Fruit fly (Drosophila melanogaster) whole organism, embryonic: Measurements from ENCODE around the gene Lamtor4.

Source experiments
- Atf3 ChIP-seq: fragments of 200-800 bp; sonication (Bioruptor generic); optimal IDR thresholded peaks from 3 replicates; lab custom pipeline; 2016; ENCODE audit warnings: missing biosample characterization, missing genetic modification characterization
- Bgb ChIP-seq: fragments of 200-800 bp; sonication (Bioruptor generic); IDR thresholded peaks from 2 replicates; pipeline ENCODE4 v1.3.6; 2022; ENCODE audit warnings: missing biosample characterization, missing genetic modification characterization; ENCODE audit not compliant: partially characterized antibody
- CG10543 ChIP-seq: fragments of 200-800 bp; sonication (Bioruptor generic); optimal IDR thresholded peaks from 3 replicates; lab custom pipeline; 2017; ENCODE audit warnings: missing biosample characterization, mild to moderate bottlenecking, missing genetic modification characterization, moderate library complexity
- CG12219 ChIP-seq: fragments of 200-800 bp; sonication (Bioruptor generic); optimal IDR thresholded peaks from 3 replicates; lab custom pipeline; 2018; ENCODE audit warnings: missing biosample characterization, mild to moderate bottlenecking, missing genetic modification characterization
- CG1233 ChIP-seq: fragments of 200-800 bp; sonication (Bioruptor generic); optimal IDR thresholded peaks from 4 replicates; lab custom pipeline; 2018; ENCODE audit warnings: missing biosample characterization, mild to moderate bottlenecking, missing genetic modification characterization
- CG13123 ChIP-seq: fragments of 200-800 bp; sonication (Bioruptor generic); optimal IDR thresholded peaks from 2 replicates; lab custom pipeline; 2016; ENCODE audit warnings: missing biosample characterization, missing genetic modification characterization
- CG13894 ChIP-seq: fragments of 200-800 bp; sonication (Bioruptor generic); optimal IDR thresholded peaks from 3 replicates; lab custom pipeline; 2018; ENCODE audit warnings: missing biosample characterization, mild to moderate bottlenecking, missing genetic modification characterization, moderate library complexity
- CG14965 ChIP-seq: fragments of 200-800 bp; sonication (Bioruptor generic); optimal IDR thresholded peaks from 2 replicates; lab custom pipeline; 2016; ENCODE audit warnings: missing biosample characterization, missing genetic modification characterization, borderline replicate concordance
- CG15514 ChIP-seq: fragments of 200-800 bp; sonication (Bioruptor generic); optimal IDR thresholded peaks from 3 replicates; lab custom pipeline; 2017; ENCODE audit warnings: missing biosample characterization, missing genetic modification characterization, mild to moderate bottlenecking, moderate library complexity, missing genetic modification reagents
- CG15696 ChIP-seq: fragments of 200-800 bp; sonication (Bioruptor generic); optimal IDR thresholded peaks from 2 replicates; lab custom pipeline; 2019; ENCODE audit warnings: missing biosample characterization, mild to moderate bottlenecking, missing genetic modification characterization, moderate library complexity
- CG1603 ChIP-seq: fragments of 200-800 bp; sonication (Bioruptor generic); optimal IDR thresholded peaks from 2 replicates; lab custom pipeline; 2019; ENCODE audit warnings: missing biosample characterization, mild to moderate bottlenecking, missing genetic modification characterization, moderate library complexity
- CG17385 ChIP-seq: fragments of 200-800 bp; sonication (Bioruptor generic); optimal IDR thresholded peaks from 3 replicates; lab custom pipeline; 2018; ENCODE audit warnings: missing biosample characterization, mild to moderate bottlenecking, missing genetic modification characterization
- CG18262 ChIP-seq: fragments of 200-800 bp; optimal IDR thresholded peaks from 3 replicates; lab custom pipeline; 2019; ENCODE audit warnings: missing biosample characterization, mild to moderate bottlenecking, missing genetic modification characterization, moderate library complexity
- CG2712 ChIP-seq: fragments of 200-800 bp; optimal IDR thresholded peaks from 3 replicates; lab custom pipeline; 2019; ENCODE audit warnings: missing biosample characterization, mild to moderate bottlenecking, missing genetic modification characterization, moderate library complexity
- CG31224 ChIP-seq: fragments of 200-800 bp; sonication (Bioruptor generic); IDR thresholded peaks from 2 replicates; pipeline ENCODE4 v1.3.6; 2022; ENCODE audit warnings: missing biosample characterization, missing genetic modification characterization
- CG3281 ChIP-seq: fragments of 200-800 bp; sonication (Bioruptor generic); optimal IDR thresholded peaks from 3 replicates; lab custom pipeline; 2017; ENCODE audit warnings: missing biosample characterization, mild to moderate bottlenecking, missing genetic modification characterization
- CG4360 ChIP-seq: fragments of 200-800 bp; sonication (Bioruptor generic); IDR thresholded peaks from 2 replicates; pipeline ENCODE4 v1.3.6; 2022; ENCODE audit warnings: missing biosample characterization, missing genetic modification characterization
- CG4424 ChIP-seq: fragments of 200-800 bp; sonication (Bioruptor generic); optimal IDR thresholded peaks from 3 replicates; lab custom pipeline; 2016; ENCODE audit warnings: missing biosample characterization, missing genetic modification characterization
- CG4707 ChIP-seq: fragments of 200-800 bp; sonication (Bioruptor generic); optimal IDR thresholded peaks from 2 replicates; lab custom pipeline; 2018; ENCODE audit warnings: missing biosample characterization, mild to moderate bottlenecking, missing genetic modification characterization, moderate library complexity
- CG5245 ChIP-seq: fragments of 200-800 bp; sonication (Bioruptor generic); optimal IDR thresholded peaks from 3 replicates; lab custom pipeline; 2016; ENCODE audit warnings: missing biosample characterization, missing genetic modification characterization
- CG6175 ChIP-seq: fragments of 200-800 bp; sonication (Bioruptor generic); IDR thresholded peaks from 3 replicates; pipeline ENCODE4 v1.3.6; 2022; ENCODE audit warnings: missing biosample characterization, missing genetic modification characterization
- CG6791 ChIP-seq: fragments of 200-800 bp; sonication (Bioruptor generic); IDR thresholded peaks from 3 replicates; pipeline ENCODE4 v1.3.6; 2022; ENCODE audit warnings: missing biosample characterization, missing genetic modification characterization; ENCODE audit not compliant: partially characterized antibody
- CG7839 ChIP-seq: fragments of 200-800 bp; sonication (Bioruptor generic); optimal IDR thresholded peaks from 3 replicates; lab custom pipeline; 2018; ENCODE audit warnings: missing biosample characterization, mild to moderate bottlenecking, missing genetic modification characterization, moderate library complexity
- CG9215 ChIP-seq: fragments of 200-800 bp; sonication (Bioruptor generic); IDR thresholded peaks from 2 replicates; pipeline ENCODE4 v1.3.6; 2022; ENCODE audit warnings: missing biosample characterization, missing genetic modification characterization
- CG9817 ChIP-seq: fragments of 200-800 bp; sonication (Bioruptor generic); optimal IDR thresholded peaks from 2 replicates; lab custom pipeline; 2018; ENCODE audit warnings: missing biosample characterization, mild to moderate bottlenecking, missing genetic modification characterization, moderate library complexity
- Dp ChIP-seq: fragments of 200-800 bp; sonication (Bioruptor generic); optimal IDR thresholded peaks from 2 replicates; lab custom pipeline; 2018; ENCODE audit warnings: missing biosample characterization, mild to moderate bottlenecking, missing genetic modification characterization, moderate library complexity
- E2f2 ChIP-seq: fragments of 200-800 bp; sonication (Bioruptor generic); IDR thresholded peaks from 2 replicates; pipeline ENCODE4 v1.3.6; 2022; ENCODE audit warnings: missing biosample characterization, missing genetic modification characterization
- HLH4C ChIP-seq: fragments of 200-800 bp; sonication (Bioruptor generic); IDR thresholded peaks from 3 replicates; pipeline ENCODE4 v1.3.6; 2022; ENCODE audit warnings: missing biosample characterization, missing genetic modification characterization; ENCODE audit not compliant: partially characterized antibody
- Jarid2 ChIP-seq: fragments of 200-800 bp; sonication (Bioruptor generic); optimal IDR thresholded peaks from 3 replicates; lab custom pipeline; 2017; ENCODE audit warnings: mild to moderate bottlenecking, missing biosample characterization, missing genetic modification reagents, missing genetic modification characterization
- MTF-1 ChIP-seq: fragments of 200-800 bp; sonication (Bioruptor generic); optimal IDR thresholded peaks from 2 replicates; lab custom pipeline; 2018; ENCODE audit warnings: missing biosample characterization, mild to moderate bottlenecking, missing genetic modification characterization, borderline replicate concordance
- PHDP ChIP-seq: fragments of 200-800 bp; sonication (Bioruptor generic); optimal IDR thresholded peaks from 3 replicates; lab custom pipeline; 2018; ENCODE audit warnings: missing biosample characterization, mild to moderate bottlenecking, missing genetic modification characterization, moderate library complexity
- Spps ChIP-seq: fragments of 200-800 bp; sonication (Bioruptor generic); optimal IDR thresholded peaks from 2 replicates; lab custom pipeline; 2018; ENCODE audit warnings: missing biosample characterization, mild to moderate bottlenecking, missing genetic modification characterization
- Sry-δ ChIP-seq: fragments of 200-800 bp; sonication (Bioruptor generic); optimal IDR thresholded peaks from 2 replicates; lab custom pipeline; 2016; ENCODE audit warnings: missing biosample characterization, missing genetic modification characterization
- Xrp1 ChIP-seq: fragments of 200-800 bp; sonication (Bioruptor generic); IDR thresholded peaks from 2 replicates; pipeline ENCODE4 v1.3.6; 2022; ENCODE audit warnings: missing biosample characterization, missing genetic modification characterization
- ato ChIP-seq: fragments of 200-800 bp; sonication (Bioruptor generic); IDR thresholded peaks from 2 replicates; pipeline ENCODE4 v1.3.6; 2022; ENCODE audit warnings: missing biosample characterization, missing genetic modification characterization; ENCODE audit not compliant: partially characterized antibody
- bigmax ChIP-seq: fragments of 200-800 bp; sonication (Bioruptor generic); optimal IDR thresholded peaks from 2 replicates; lab custom pipeline; 2018; ENCODE audit warnings: missing biosample characterization, mild to moderate bottlenecking, missing genetic modification characterization
- danr ChIP-seq: fragments of 200-800 bp; sonication (Bioruptor generic); IDR thresholded peaks from 2 replicates; pipeline ENCODE4 v1.3.6; 2022; ENCODE audit warnings: missing biosample characterization, missing genetic modification characterization
- esg ChIP-seq: fragments of 200-800 bp; sonication (Bioruptor generic); conservative IDR thresholded peaks from 2 replicates; pipeline ENCODE4 v1.3.6; 2022; ENCODE audit warnings: missing biosample characterization, missing genetic modification characterization
- fd102C ChIP-seq: fragments of 200-800 bp; sonication (Bioruptor generic); optimal IDR thresholded peaks from 2 replicates; lab custom pipeline; 2018; ENCODE audit warnings: missing biosample characterization, mild to moderate bottlenecking, missing genetic modification characterization, moderate library complexity
- lbe ChIP-seq: fragments of 200-800 bp; sonication (Bioruptor generic); optimal IDR thresholded peaks from 2 replicates; lab custom pipeline; 2016; ENCODE audit warnings: missing biosample characterization, mild to moderate bottlenecking, missing genetic modification characterization
- lmd ChIP-seq: fragments of 200-800 bp; sonication (Bioruptor generic); IDR thresholded peaks from 2 replicates; pipeline ENCODE4 v1.3.6; 2022; ENCODE audit warnings: missing biosample characterization, missing genetic modification characterization
- maf-S ChIP-seq: fragments of 200-800 bp; sonication (Bioruptor generic); optimal IDR thresholded peaks from 2 replicates; lab custom pipeline; 2016; ENCODE audit warnings: missing biosample characterization, missing genetic modification characterization
- mld ChIP-seq: fragments of 200-800 bp; sonication (Bioruptor generic); IDR thresholded peaks from 3 replicates; pipeline ENCODE4 v1.3.6; 2022; ENCODE audit warnings: missing biosample characterization, missing genetic modification characterization; ENCODE audit not compliant: partially characterized antibody
- nerfin-1 ChIP-seq: fragments of 200-800 bp; sonication (Bioruptor generic); optimal IDR thresholded peaks from 3 replicates; lab custom pipeline; 2019; ENCODE audit warnings: missing biosample characterization, mild to moderate bottlenecking, missing genetic modification characterization, moderate library complexity
- ranshi ChIP-seq: fragments of 200-800 bp; sonication (Bioruptor generic); IDR thresholded peaks from 2 replicates; pipeline ENCODE4 v1.3.6; 2022; ENCODE audit warnings: missing biosample characterization, missing genetic modification characterization
- sob ChIP-seq: fragments of 200-800 bp; sonication (Bioruptor generic); IDR thresholded peaks from 2 replicates; pipeline ENCODE4 v1.3.6; 2022; ENCODE audit warnings: missing biosample characterization, missing genetic modification characterization
- stc ChIP-seq: fragments of 200-800 bp; sonication (Bioruptor generic); IDR thresholded peaks from 2 replicates; pipeline ENCODE4 v1.3.6; 2022; ENCODE audit warnings: missing biosample characterization, missing genetic modification characterization
- tin ChIP-seq: fragments of 200-800 bp; sonication (Bioruptor generic); optimal IDR thresholded peaks from 3 replicates; lab custom pipeline; 2016; ENCODE audit warnings: missing biosample characterization, missing genetic modification characterization
- tx ChIP-seq: fragments of 200-800 bp; sonication (Bioruptor generic); optimal IDR thresholded peaks from 2 replicates; lab custom pipeline; 2016; ENCODE audit warnings: missing biosample characterization, missing genetic modification characterization
- vnd ChIP-seq: fragments of 200-800 bp; sonication (Bioruptor generic); IDR thresholded peaks from 3 replicates; pipeline ENCODE4 v1.3.6; 2022; ENCODE audit warnings: missing biosample characterization, missing genetic modification characterization; ENCODE audit not compliant: partially characterized antibody

Lamtor4 gene

dm6 chr3L:3896553-3897034 lies at the start of gene Lamtor4, which contains the start of gene Gr63a (continued):
- no peak for TF ChIP-seq CG9817 (tag; lab: Kevin White, UChicago)
- no peak for TF ChIP-seq stc
- TF ChIP-seq ranshi (GFP tag; lab: Robert Waterston, UW): no peak
- peak; percentile 16; the same call in 1 of the 2 replicates for TF ChIP-seq Bgb
- no peak for TF ChIP-seq CG15696 (tag; lab: Kevin White, UChicago)
- peak; percentile 15 for TF ChIP-seq bigmax (GFP tag; lab: Kevin White, UChicago)
- no peak for TF ChIP-seq CG5245 (GFP tag; lab: Kevin White, UChicago)
- TF ChIP-seq CG12219 (GFP tag; lab: Kevin White, UChicago): no peak
- no peak for TF ChIP-seq PHDP (tag; lab: Kevin White, UChicago)
- no peak for TF ChIP-seq CG31224 (GFP tag; lab: Robert Waterston, UW)
- TF ChIP-seq Spps: no peak
- TF ChIP-seq Atf3 (GFP tag; lab: Kevin White, UChicago): no peak
- TF ChIP-seq CG2712: peak; percentile 9
- no peak for TF ChIP-seq CG17385
- no peak for TF ChIP-seq CG4360 (GFP tag; lab: Robert Waterston, UW)
- TF ChIP-seq sob (GFP tag; lab: Robert Waterston, UW): peak; percentile 24; the same call in 1 of the 2 replicates
- no peak for TF ChIP-seq tx (GFP tag; lab: Kevin White, UChicago)
- TF ChIP-seq lbe (GFP tag; lab: Kevin White, UChicago): no peak
- no peak for TF ChIP-seq CG6791
- TF ChIP-seq esg (GFP tag; lab: Robert Waterston, UW): no peak
- no peak for TF ChIP-seq CG7839 (tag; lab: Kevin White, UChicago)
- no peak for TF ChIP-seq HLH4C (GFP tag; lab: Robert Waterston, UW)
- TF ChIP-seq mld (GFP tag; lab: Robert Waterston, UW): no peak
- no peak for TF ChIP-seq CG4424 (GFP tag; lab: Kevin White, UChicago)
- peak; percentile 72 for TF ChIP-seq nerfin-1 (tag; lab: Kevin White, UChicago)
- TF ChIP-seq CG1603 (tag; lab: Kevin White, UChicago): peak; percentile 69
- TF ChIP-seq Jarid2: no peak
- no peak for TF ChIP-seq CG13123 (GFP tag; lab: Kevin White, UChicago)
- TF ChIP-seq lmd (GFP tag; lab: Robert Waterston, UW): no peak
- no peak for TF ChIP-seq fd102C (GFP tag; lab: Kevin White, UChicago)
- TF ChIP-seq CG3281: peak; percentile 10
- TF ChIP-seq Sry-δ (GFP tag; lab: Kevin White, UChicago): peak; percentile 31
- TF ChIP-seq vnd (GFP tag; lab: Robert Waterston, UW): no peak
- no peak for TF ChIP-seq CG6175 (GFP tag; lab: Robert Waterston, UW)
- TF ChIP-seq tin (GFP tag; lab: Kevin White, UChicago): peak; percentile 0
- TF ChIP-seq CG1233: no peak
- peak; percentile 98 for TF ChIP-seq Dp (GFP tag; lab: Kevin White, UChicago)
- no peak for TF ChIP-seq CG18262
- TF ChIP-seq E2f2 (GFP tag; lab: Robert Waterston, UW): peak; percentile 97
- TF ChIP-seq CG15514 (GFP tag; lab: Kevin White, UChicago): peak; percentile 55
- TF ChIP-seq maf-S (GFP tag; lab: Kevin White, UChicago): peak; percentile 24
- TF ChIP-seq CG14965 (GFP tag; lab: Kevin White, UChicago): no peak
- TF ChIP-seq CG10543 (GFP tag; lab: Kevin White, UChicago): no peak
- no peak for TF ChIP-seq ato (GFP tag; lab: Robert Waterston, UW)
- TF ChIP-seq Xrp1 (GFP tag; lab: Robert Waterston, UW): no peak
- no peak for TF ChIP-seq MTF-1 (GFP tag; lab: Kevin White, UChicago)
- no peak for TF ChIP-seq CG13894
- no peak for TF ChIP-seq danr (GFP tag; lab: Robert Waterston, UW)
- TF ChIP-seq CG4707 (GFP tag; lab: Kevin White, UChicago): no peak
- TF ChIP-seq CG9215: no peak
